Fruit fly (Drosophila melanogaster): Measurements from ENCODE around the gene PGRP-LB.

The PGRP-LB gene

DNA sequence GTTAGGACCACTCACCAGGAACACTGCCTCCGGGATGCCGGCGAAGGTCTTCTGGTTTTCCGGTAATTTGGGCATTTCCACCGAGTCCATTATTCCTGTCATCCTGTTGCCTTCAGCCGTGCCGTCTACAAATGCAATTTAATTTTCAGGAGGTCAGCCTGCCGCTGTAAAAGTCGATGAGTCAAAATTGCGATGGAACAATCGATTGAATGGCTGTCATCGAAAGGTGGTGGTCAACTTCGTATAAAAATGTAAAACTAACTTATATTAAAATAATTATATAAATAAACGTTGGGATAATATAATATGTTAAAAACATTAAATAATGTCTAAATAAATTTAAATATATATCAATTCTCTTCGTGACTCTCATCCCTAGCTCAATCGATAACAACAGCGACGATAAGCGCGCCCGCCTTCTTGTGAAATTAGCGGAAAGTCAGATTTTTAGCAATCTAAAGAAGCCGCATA is 50.6 kb downstream of the PGRP-LB start, which contains the start of the genes mgr and Irbp (continued):
- TF ChIP-seq nmo (GFP tag; optimal IDR thresholded peaks at IDR 0.05) (peak; percentile 95), CG9932 (GFP tag; IDR thresholded peaks at IDR 0.05) (peak; percentile 98), wor (GFP tag; IDR thresholded peaks at IDR 0.05) (peak; percentile 89), hb (GFP tag; IDR thresholded peaks at IDR 0.05; ENCODE audit: partially characterized antibody) (peak; percentile 73; the same call in 2 of the 3 replicates), lbe (GFP tag; optimal IDR thresholded peaks at IDR 0.05) (no peak), E2f1 (GFP tag; IDR thresholded peaks at IDR 0.05) (peak; percentile 95), CG4617 (GFP tag; optimal IDR thresholded peaks at IDR 0.05; ENCODE audit: borderline replicate concordance) (peak; percentile 47), Chrac-16 (GFP tag; optimal IDR thresholded peaks at IDR 0.05) (peak; percentile 88), chif (GFP tag; optimal IDR thresholded peaks at IDR 0.05) (peak in 1 of 2 experiments; percentile 18), Jarid2 (GFP tag; optimal IDR thresholded peaks at IDR 0.05) (peak; percentile 32), CG13296 (GFP tag; optimal IDR thresholded peaks at IDR 0.05) (peak; percentile 86), ems (GFP tag; optimal IDR thresholded peaks at IDR 0.05) (peak; percentile 54), seq (GFP tag; IDR thresholded peaks at IDR 0.05) (peak; percentile 93), zen2 (GFP tag; IDR thresholded peaks at IDR 0.05; ENCODE audit: partially characterized antibody) (peak; percentile 77; the same call in 2 of the 3 replicates), CG12769 (tag; optimal IDR thresholded peaks at IDR 0.05) (no peak), CoRest (tag; optimal IDR thresholded peaks at IDR 0.05) (peak; percentile 93), Optix (GFP tag; IDR thresholded peaks at IDR 0.05) (peak; percentile 91), yki (optimal IDR thresholded peaks at IDR 0.05) (no peak), Fer3 (tag; optimal IDR thresholded peaks at IDR 0.05) (peak; percentile 93), CG12299 (tag; optimal IDR thresholded peaks at IDR 0.05) (peak; percentile 80), ap (GFP tag; IDR thresholded peaks at IDR 0.05) (peak; percentile 88), nau (GFP tag; optimal IDR thresholded peaks at IDR 0.05) (no peak), D19A (tag; optimal IDR thresholded peaks at IDR 0.05) (peak; percentile 85), CG13624 (GFP tag; optimal IDR thresholded peaks at IDR 0.05) (peak; percentile 14), Aef1 (GFP tag; IDR thresholded peaks at IDR 0.05) (peak; percentile 93), CG7372 (GFP tag; IDR thresholded peaks at IDR 0.05) (peak; percentile 94), Taf1 (GFP tag; IDR thresholded peaks at IDR 0.05) (peak; percentile 91), bbx (GFP tag; IDR thresholded peaks at IDR 0.05; ENCODE audit: partially characterized antibody) (peak; percentile 78), Adf1 (GFP tag; IDR thresholded peaks at IDR 0.05) (peak; percentile 76; the same call in 1 of the 2 replicates), MBD-R2 (GFP tag; IDR thresholded peaks at IDR 0.05) (peak; percentile 97), rib (GFP tag; IDR thresholded peaks at IDR 0.05) (peak; percentile 94), ttk (GFP tag; IDR thresholded peaks at IDR 0.05) (peak; percentile 93), Hey (tag; optimal IDR thresholded peaks at IDR 0.05) (no peak), stc (GFP tag; IDR thresholded peaks at IDR 0.05) (peak; percentile 91), CG17829 (tag; optimal IDR thresholded peaks at IDR 0.05) (peak; percentile 97), Blimp-1 (GFP tag; optimal IDR thresholded peaks at IDR 0.05) (peak; percentile 91), Elba2 (GFP tag; optimal IDR thresholded peaks at IDR 0.05) (peak; percentile 8), Hr39 (optimal IDR thresholded peaks at IDR 0.05) (no peak), wdn (GFP tag; IDR thresholded peaks at IDR 0.05) (peak; percentile 92), kni (GFP tag; optimal IDR thresholded peaks at IDR 0.05) (no peak), CG11695 (GFP tag; IDR thresholded peaks at IDR 0.05) (peak; percentile 91), Eip74EF (GFP tag; optimal IDR thresholded peaks at IDR 0.05) (no peak), sc (optimal IDR thresholded peaks at IDR 0.05) (no peak), sc (GFP tag; optimal IDR thresholded peaks at IDR 0.05) (peak; percentile 84), Ssrp (tag; optimal IDR thresholded peaks at IDR 0.05) (peak; percentile 93), CG34422 (GFP tag; IDR thresholded peaks at IDR 0.05) (peak; percentile 95), tgo (GFP tag; IDR thresholded peaks at IDR 0.05) (peak; percentile 96), bcd (GFP tag; optimal IDR thresholded peaks at IDR 0.05) (peak; percentile 88), ash1 (GFP tag; optimal IDR thresholded peaks at IDR 0.05) (peak; percentile 36), Sry-δ (GFP tag; optimal IDR thresholded peaks at IDR 0.05) (peak; percentile 76), CG2875 (GFP tag; optimal IDR thresholded peaks at IDR 0.05) (peak; percentile 79)
